Worm (Caenorhabditis elegans): Measurements from ENCODE around the gene idpp-9.

The idpp-9 gene

DNA sequence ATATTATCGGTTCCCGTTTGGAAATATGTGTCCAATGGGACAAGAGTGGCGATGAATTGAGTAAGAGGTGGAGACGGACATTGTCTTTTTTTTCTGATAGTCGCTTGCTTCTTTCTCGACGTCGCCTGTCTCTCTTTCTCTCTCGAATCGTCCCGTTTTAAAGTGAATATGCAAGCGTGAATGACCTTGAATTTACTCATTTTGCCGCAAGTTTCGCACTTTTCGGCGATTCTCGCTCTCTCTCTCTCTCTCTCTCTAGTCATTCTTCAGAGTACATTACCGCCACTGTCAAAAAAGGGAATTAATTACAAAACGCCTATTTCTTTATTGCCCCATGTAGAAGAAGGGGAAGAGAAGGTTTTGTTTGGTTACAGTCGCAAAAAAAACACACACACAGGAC, 47.9 kb downstream of the idpp-9 start (continued):
- TF ChIP-seq efl-3 (GFP tag; optimal IDR thresholded peaks at IDR 0.05): no peak
- TF ChIP-seq lsy-2 (tag; optimal IDR thresholded peaks at IDR 0.05): peak in 1 of 2 experiments; percentile 4
- TF ChIP-seq lin-14 (GFP tag; optimal IDR thresholded peaks at IDR 0.05): peak; percentile 66
- no peak for TF ChIP-seq unc-30 (tag; optimal IDR thresholded peaks at IDR 0.05)
- TF ChIP-seq dsc-1 (tag; optimal IDR thresholded peaks at IDR 0.05): no peak
- no peak for TF ChIP-seq aly-2 (tag; optimal IDR thresholded peaks at IDR 0.05)
- no peak for TF ChIP-seq vab-15 (tag; optimal IDR thresholded peaks at IDR 0.05)
- TF ChIP-seq tlp-1 (tag; optimal IDR thresholded peaks at IDR 0.05): no peak
- no peak for TF ChIP-seq mab-9 (GFP tag; IDR thresholded peaks at IDR 0.05)

DNA sequence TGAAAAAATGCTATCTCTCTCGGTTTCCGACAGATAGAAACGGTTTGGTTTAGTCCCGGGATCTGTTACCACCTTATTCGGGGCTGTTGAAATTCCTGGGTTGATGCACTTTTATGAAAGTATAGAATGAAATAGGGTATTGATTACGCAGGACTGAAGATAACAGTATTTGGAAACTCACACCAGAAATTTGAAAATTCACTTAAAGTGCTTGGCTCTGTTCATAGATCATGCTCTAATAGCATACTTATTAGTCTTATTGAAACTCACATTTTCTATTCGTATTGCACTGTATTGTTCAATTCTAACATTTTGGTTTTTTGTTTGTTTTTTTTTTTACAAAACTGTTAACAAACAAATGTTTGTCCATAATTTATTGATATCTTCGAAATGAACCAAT, 49.5 kb downstream of the idpp-9 start:
- no peak for TF ChIP-seq nhr-12 (tag; optimal IDR thresholded peaks at IDR 0.05)
- peak; percentile 65 for TF ChIP-seq nhr-85 (tag)
